Worm (Caenorhabditis elegans) whole organism, L1 larva: Measurements from ENCODE around the gene F36D4.5.
A peak's percentile ranks its signal among the peaks of the same experiment; 100 is the strongest.
"Not testable (repeated sequence)": the region's sequence is repeated elsewhere in the genome, so short reads cannot be mapped to it uniquely, and the experiment has no call there.

Source experiments
- alr-1 ChIP-seq: fragments of 200-800 bp; sonication (Bioruptor generic); optimal IDR thresholded peaks from 2 replicates; lab custom pipeline; 2018; ENCODE audit warnings: borderline replicate concordance, mild to moderate bottlenecking, missing genetic modification characterization, missing compliant biosample characterization
- aly-2 ChIP-seq: fragments of 150-350 bp; optimal IDR thresholded peaks from 2 replicates; lab custom pipeline; 2014; ENCODE audit warnings: missing biosample characterization, missing genetic modification characterization
- blmp-1 ChIP-seq: fragments of 150-350 bp; optimal IDR thresholded peaks from 2 replicates; lab custom pipeline; 2014; ENCODE audit warnings: missing biosample characterization, missing genetic modification characterization
- ceh-8 ChIP-seq: fragments of 200-800 bp; sonication (Bioruptor generic); optimal IDR thresholded peaks from 2 replicates; lab custom pipeline; 2018; ENCODE audit warnings: mild to moderate bottlenecking, missing genetic modification characterization, moderate library complexity, missing compliant biosample characterization
- ceh-88 ChIP-seq: fragments of 200-800 bp; sonication (Bioruptor generic); IDR thresholded peaks from 2 replicates; pipeline ENCODE4 v1.3.6; 2022; ENCODE audit warnings: missing genetic modification characterization, missing compliant biosample characterization
- dpl-1 ChIP-seq, 3 experiments: fragments of 150-350 bp in 2 of 3; sonication (generic microtip) in 1 of 3; optimal IDR thresholded peaks; 2 replicates each; lab custom pipeline; 2014 to 2017; ENCODE audit warnings: missing biosample characterization in 3 of 3, missing genetic modification characterization in 3 of 3, missing genetic modification reagents in 3 of 3
- dsc-1 ChIP-seq: sonication (generic microtip); optimal IDR thresholded peaks from 2 replicates; lab custom pipeline; 2016; ENCODE audit warnings: mild to moderate bottlenecking, missing genetic modification characterization, missing compliant biosample characterization
- efl-1 ChIP-seq, 4 experiments: fragments of 150-350 bp; optimal IDR thresholded peaks in 3 of 4; peaks in 1 of 4; 1 replicate in 1 of 4; 2 replicates in 3 of 4; lab custom pipeline; 2014; ENCODE audit warnings: missing biosample characterization in 2 of 4, missing genetic modification characterization in 2 of 4, missing genetic modification reagents in 2 of 4
- egl-27 ChIP-seq, 2 experiments: fragments of 150-350 bp in 1 of 2; sonication (generic microtip); optimal IDR thresholded peaks; 3 replicates each; lab custom pipeline; 2017 to 2018; ENCODE audit warnings: missing biosample characterization in 2 of 2, missing genetic modification characterization in 2 of 2, missing genetic modification reagents in 2 of 2
- elt-2 ChIP-seq: sonication (generic microtip); optimal IDR thresholded peaks from 2 replicates; lab custom pipeline; 2016; ENCODE audit warnings: missing genetic modification characterization, mild to moderate bottlenecking, inconsistent platforms, missing compliant biosample characterization, missing genetic modification reagents
- elt-3 ChIP-seq, 6 experiments: fragments of 150-350 bp in 1 of 6; sonication (generic microtip); optimal IDR thresholded peaks; 2 replicates each; lab custom pipeline; 2017 to 2018; ENCODE audit warnings: missing biosample characterization in 6 of 6, missing genetic modification characterization in 6 of 6, inconsistent platforms in 1 of 6
- fkh-8 ChIP-seq: sonication (generic microtip); optimal IDR thresholded peaks from 2 replicates; lab custom pipeline; 2016; ENCODE audit warnings: mild to moderate bottlenecking, missing genetic modification characterization, missing compliant biosample characterization
- hpl-2 ChIP-seq: fragments of 150-350 bp; optimal IDR thresholded peaks from 2 replicates; lab custom pipeline; 2014; ENCODE audit warnings: missing biosample characterization, missing genetic modification reagents, missing genetic modification characterization
- isw-1 ChIP-seq: fragments of 200-800 bp; sonication (Bioruptor generic); IDR thresholded peaks from 2 replicates; pipeline ENCODE4 v1.3.6; 2022; ENCODE audit warnings: missing genetic modification characterization, missing compliant biosample characterization
- jun-1 ChIP-seq: fragments of 150-350 bp; optimal IDR thresholded peaks from 2 replicates; lab custom pipeline; 2014; ENCODE audit warnings: missing biosample characterization, missing genetic modification reagents, missing genetic modification characterization
- lin-14 ChIP-seq: fragments of 200-800 bp; sonication (Bioruptor generic); optimal IDR thresholded peaks from 2 replicates; lab custom pipeline; 2018; ENCODE audit warnings: mild to moderate bottlenecking, missing genetic modification characterization, moderate library complexity, missing compliant biosample characterization
- lin-35 ChIP-seq, 2 experiments: fragments of 150-350 bp; optimal IDR thresholded peaks; 2 replicates each; lab custom pipeline; 2014; ENCODE audit warnings: missing biosample characterization in 2 of 2, missing genetic modification characterization in 2 of 2, missing genetic modification reagents in 2 of 2
- nhr-12 ChIP-seq: sonication (generic microtip); optimal IDR thresholded peaks from 2 replicates; lab custom pipeline; 2017; ENCODE audit warnings: missing biosample characterization, missing genetic modification characterization
- nhr-19 ChIP-seq: fragments of 200-800 bp; sonication (Bioruptor generic); conservative IDR thresholded peaks from 2 replicates; pipeline ENCODE4 v1.3.6; 2022; ENCODE audit warnings: missing genetic modification characterization, missing compliant biosample characterization
- nhr-20 ChIP-seq: sonication (generic microtip); optimal IDR thresholded peaks from 2 replicates; lab custom pipeline; 2016; ENCODE audit warnings: mild to moderate bottlenecking, missing genetic modification characterization, missing compliant biosample characterization
- nhr-237 ChIP-seq: fragments of 150-350 bp; optimal IDR thresholded peaks from 2 replicates; lab custom pipeline; 2014; ENCODE audit warnings: missing biosample characterization, missing genetic modification characterization
- nhr-77 ChIP-seq: fragments of 150-350 bp; optimal IDR thresholded peaks from 2 replicates; lab custom pipeline; 2014; ENCODE audit warnings: missing biosample characterization, missing genetic modification characterization
- nhr-85 ChIP-seq: sonication (generic microtip); peaks from one replicate; lab custom pipeline; 2016; ENCODE audit warnings: missing genetic modification characterization, inconsistent platforms, missing compliant biosample characterization
- nhr-90 ChIP-seq: sonication (generic microtip); optimal IDR thresholded peaks from 2 replicates; lab custom pipeline; 2016; ENCODE audit warnings: mild to moderate bottlenecking, missing genetic modification characterization, missing compliant biosample characterization; ENCODE audit not compliant: poor library complexity
- pax-3 ChIP-seq: fragments of 200-800 bp; sonication (Bioruptor generic); optimal IDR thresholded peaks from 2 replicates; lab custom pipeline; 2018; ENCODE audit warnings: mild to moderate bottlenecking, missing genetic modification characterization, moderate library complexity, missing compliant biosample characterization
- rnt-1 ChIP-seq: sonication (generic microtip); optimal IDR thresholded peaks from 2 replicates; lab custom pipeline; 2016; ENCODE audit warnings: mild to moderate bottlenecking, missing genetic modification characterization, moderate library complexity, missing compliant biosample characterization
- unc-30 ChIP-seq: sonication (generic microtip); optimal IDR thresholded peaks from 2 replicates; lab custom pipeline; 2017; ENCODE audit warnings: missing biosample characterization, missing genetic modification characterization
- unc-86 ChIP-seq: sonication (generic microtip); optimal IDR thresholded peaks from 2 replicates; lab custom pipeline; 2016; ENCODE audit warnings: missing genetic modification characterization, missing compliant biosample characterization

F36D4.5 gene

ce11 chrV:9384359-9384758 lies 41.3 kb downstream of the F36D4.5 start:
- TF ChIP-seq unc-30 (tag; lab: Kevin White, UChicago): no peak
- no peak for TF ChIP-seq rnt-1 (tag; lab: Kevin White, UChicago)
- TF ChIP-seq aly-2 (tag; lab: Kevin White, UChicago): no peak
- TF ChIP-seq nhr-237 (tag; lab: Kevin White, UChicago): no peak
- no peak for TF ChIP-seq fkh-8 (tag; lab: Kevin White, UChicago)
- no peak for TF ChIP-seq pax-3 (tag; lab: Kevin White, UChicago)
- TF ChIP-seq ceh-88: no peak
- no peak for TF ChIP-seq ceh-8 (GFP tag; lab: Kevin White, UChicago)
- TF ChIP-seq elt-2 (tag; lab: Kevin White, UChicago): no peak
- TF ChIP-seq dsc-1 (tag; lab: Kevin White, UChicago): no peak
- no peak for TF ChIP-seq unc-86
- TF ChIP-seq elt-3 (tag; optimal IDR thresholded peaks at IDR 0.05; lab: Kevin White, UChicago): no peak
- no peak for TF ChIP-seq nhr-20 (tag; lab: Kevin White, UChicago)
- no peak for TF ChIP-seq nhr-19
- no peak for TF ChIP-seq lin-14
- no peak for TF ChIP-seq egl-27 (tag; optimal IDR thresholded peaks at IDR 0.05; lab: Kevin White, UChicago)
- no peak for TF ChIP-seq nhr-85 (tag; lab: Kevin White, UChicago)
- TF ChIP-seq nhr-12 (tag; lab: Kevin White, UChicago): no peak

- TF ChIP-seq lin-35 (GFP tag; optimal IDR thresholded peaks at IDR 0.05; lab: Kevin White, UChicago) (peak in 1 of 2 experiments; percentile 7), efl-1 (optimal IDR thresholded peaks at IDR 0.05; lab: Kevin White, UChicago) (peak in 1 of 2 experiments; percentile 19), efl-1 (GFP tag; optimal IDR thresholded peaks at IDR 0.05 in 1 of 2; lab: Kevin White, UChicago) (peak in 1 of 2 experiments; percentile 67), dpl-1 (GFP tag; optimal IDR thresholded peaks at IDR 0.05; lab: Kevin White, UChicago) (peak in 2 of 3 experiments; percentile 4 to 15), nhr-77 (tag; lab: Kevin White, UChicago) (no peak)
Observed at ce11 chrV:9382538-9383328, 42.9 kb downstream of the F36D4.5 start.

ce11 chrV:9381846-9382363 lies 43.7 kb downstream of the F36D4.5 start, which contains the start of gene E02C12.12:
Gene E02C12.12, minus strand, starts transcription at chrV:9382313.
- peak; percentile 20 for TF ChIP-seq blmp-1 (tag; lab: Kevin White, UChicago)
- TF ChIP-seq nhr-90 (tag; lab: Kevin White, UChicago): no peak
- peak; percentile 51 for TF ChIP-seq nhr-85 (tag; lab: Kevin White, UChicago)

ce11 chrV:9379808-9380207 lies 45.8 kb downstream of the F36D4.5 start, which contains the start of gene E02C12.11:
Gene E02C12.11, minus strand, starts transcription at chrV:9379908.
- not testable (repeated sequence) for TF ChIP-seq hpl-2; unc-30 (tag; lab: Kevin White, UChicago); jun-1 (tag; lab: Kevin White, UChicago)

- TF ChIP-seq isw-1: no peak
- no peak for TF ChIP-seq nhr-19
- no peak for TF ChIP-seq efl-1 (optimal IDR thresholded peaks at IDR 0.05; lab: Kevin White, UChicago)
- TF ChIP-seq efl-1 (GFP tag; optimal IDR thresholded peaks at IDR 0.05 in 1 of 2; lab: Kevin White, UChicago): peak in 1 of 2 experiments; percentile 89
- no peak for TF ChIP-seq nhr-85 (tag; lab: Kevin White, UChicago)
- no peak for TF ChIP-seq fkh-8 (tag; lab: Kevin White, UChicago)
- TF ChIP-seq blmp-1 (tag; lab: Kevin White, UChicago): no peak
- no peak for TF ChIP-seq alr-1 (tag; lab: Kevin White, UChicago)
- TF ChIP-seq, all 84 proteins: peak for 1
Observed at ce11 chrV:9378335-9378734, 47.3 kb downstream of the F36D4.5 start, which contains the start of gene E02C12.10. Gene E02C12.10, minus strand, starts transcription at chrV:9378409.
